Worm (Caenorhabditis elegans) whole organism, L3 larva: ENCODE measurements around the gene R02F2.6.

ENCODE experiments used
- aly-2 ChIP-seq: fragments of 150-350 bp; optimal IDR thresholded peaks from 2 replicates; lab custom pipeline; 2014; ENCODE audit warnings: missing biosample characterization, missing genetic modification characterization
- ama-1 ChIP-seq: fragments of 150-350 bp; optimal IDR thresholded peaks from 2 replicates; lab custom pipeline; 2018
- ceh-28 ChIP-seq: fragments of 150-350 bp; optimal IDR thresholded peaks from 2 replicates; lab custom pipeline; 2014; ENCODE audit warnings: missing biosample characterization, missing genetic modification reagents, missing genetic modification characterization
- daf-12 ChIP-seq: fragments of 150-350 bp; optimal IDR thresholded peaks from 2 replicates; lab custom pipeline; 2014; ENCODE audit warnings: missing biosample characterization, missing genetic modification reagents, missing genetic modification characterization
- elt-2 ChIP-seq: sonication (generic microtip); optimal IDR thresholded peaks from 2 replicates; lab custom pipeline; 2016; ENCODE audit warnings: missing genetic modification reagents, mild to moderate bottlenecking, missing genetic modification characterization, missing compliant biosample characterization
- elt-3 ChIP-seq, 3 experiments: fragments of 150-350 bp in 1 of 3; sonication (generic microtip) in 2 of 3; optimal IDR thresholded peaks; 2 replicates in 2 of 3; 4 replicates in 1 of 3; lab custom pipeline; 2014 to 2017; ENCODE audit warnings: missing biosample characterization in 3 of 3, missing genetic modification characterization in 3 of 3
- mdl-1 ChIP-seq: fragments of 150-350 bp; optimal IDR thresholded peaks from 2 replicates; lab custom pipeline; 2014; ENCODE audit warnings: missing biosample characterization, missing genetic modification characterization
- nhr-23 ChIP-seq: fragments of 150-350 bp; optimal IDR thresholded peaks from 2 replicates; lab custom pipeline; 2014; ENCODE audit warnings: missing biosample characterization, missing genetic modification reagents, missing genetic modification characterization
- nhr-28 ChIP-seq: fragments of 150-350 bp; optimal IDR thresholded peaks from 2 replicates; lab custom pipeline; 2014; ENCODE audit warnings: missing biosample characterization, missing genetic modification characterization
- pha-4 ChIP-seq: fragments of 150-350 bp; optimal IDR thresholded peaks from 2 replicates; lab custom pipeline; 2014; ENCODE audit warnings: missing biosample characterization, missing genetic modification reagents, missing genetic modification characterization
- pqm-1 ChIP-seq: fragments of 150-350 bp; optimal IDR thresholded peaks from 2 replicates; lab custom pipeline; 2017; ENCODE audit warnings: missing biosample characterization, missing genetic modification characterization, inconsistent platforms
- sea-2 ChIP-seq: fragments of 150-350 bp; sonication (generic microtip); optimal IDR thresholded peaks from 4 replicates; lab custom pipeline; 2014; ENCODE audit warnings: missing biosample characterization, missing genetic modification reagents, missing genetic modification characterization
- skn-1 ChIP-seq: fragments of 150-350 bp; optimal IDR thresholded peaks from 2 replicates; lab custom pipeline; 2014; ENCODE audit warnings: missing biosample characterization, missing genetic modification characterization
- unc-39 ChIP-seq: sonication (generic microtip); optimal IDR thresholded peaks from 4 replicates; lab custom pipeline; 2017; ENCODE audit warnings: missing biosample characterization, missing genetic modification characterization

ce11 chrIII:5464850-5465249 is 13.9 kb downstream of the R02F2.6 start:
- TF ChIP-seq skn-1: no peak
- no peak for TF ChIP-seq aly-2
- TF ChIP-seq sea-2 (GFP tag; lab: Kevin White, UChicago): no peak
- no peak for TF ChIP-seq mdl-1
- no peak for TF ChIP-seq pha-4
- no peak for TF ChIP-seq elt-2
- no peak for TF ChIP-seq nhr-23 (tag; lab: Kevin White, UChicago)
- no peak for TF ChIP-seq ceh-28 (tag; lab: Kevin White, UChicago)
- TF ChIP-seq unc-39: no peak
- no peak for TF ChIP-seq ama-1 (lab: Kevin White, UChicago)
- TF ChIP-seq daf-12 (tag; lab: Kevin White, UChicago): no peak
- no peak for TF ChIP-seq nhr-28
- peak; percentile 49 to 90 (median 88) for TF ChIP-seq elt-3 (tag; optimal IDR thresholded peaks at IDR 0.05; lab: Kevin White, UChicago)
- no peak for TF ChIP-seq pqm-1
